Fruit fly (Drosophila melanogaster) Kc167 (cell line): ENCODE measurements around the gene CG1737.

ENCODE experiments used
- Myc ChIP-seq: fragments of >200 bp; optimal IDR thresholded peaks from 2 replicates; lab custom pipeline; 2017; ENCODE audit warnings: missing external identifiers
- h ChIP-seq: fragments of >200 bp; optimal IDR thresholded peaks from 3 replicates; lab custom pipeline; 2018; ENCODE audit warnings: missing external identifiers
- psq ChIP-seq: fragments of >200 bp; optimal IDR thresholded peaks from 2 replicates; lab custom pipeline; 2017; ENCODE audit warnings: missing external identifiers

- no peak for TF ChIP-seq h (lab: Kevin White, UChicago)
- TF ChIP-seq Myc (lab: Kevin White, UChicago): no peak
- TF ChIP-seq psq (lab: Kevin White, UChicago): no peak
Observed at dm6 chrX:11356648-11357047, 6.2 kb downstream of the CG1737 start.
